Worm (Caenorhabditis elegans) whole organism, L4 larva: Measurements from ENCODE around the gene H03E18.1.
A peak's percentile ranks its signal among the peaks of the same experiment; 100 is the strongest.

Experiments
- ZK337.2 ChIP-seq: fragments of 200-800 bp; sonication (Bioruptor generic); IDR thresholded peaks from 2 replicates; pipeline ENCODE4 v1.3.6; 2022; ENCODE audit warnings: missing genetic modification reagents, missing genetic modification characterization, missing compliant biosample characterization
- ceh-20 ChIP-seq: fragments of 200-800 bp; sonication (Bioruptor generic); IDR thresholded peaks from 2 replicates; pipeline ENCODE4 v1.3.6; 2022; ENCODE audit warnings: missing genetic modification reagents, missing genetic modification characterization, missing compliant biosample characterization
- daf-16 ChIP-seq, 3 experiments: sonication (generic microtip); optimal IDR thresholded peaks; 2 replicates each; lab custom pipeline; 2016 to 2017; ENCODE audit warnings: missing genetic modification characterization in 3 of 3, missing genetic modification reagents in 3 of 3, mild to moderate bottlenecking in 2 of 3, missing compliant biosample characterization in 2 of 3, missing biosample characterization in 1 of 3, moderate library complexity in 1 of 3
- dpl-1 ChIP-seq: fragments of 150-350 bp; optimal IDR thresholded peaks from 2 replicates; lab custom pipeline; 2014; ENCODE audit warnings: missing biosample characterization, missing genetic modification reagents, missing genetic modification characterization
- egl-27 ChIP-seq: sonication (generic microtip); optimal IDR thresholded peaks from 3 replicates; lab custom pipeline; 2017; ENCODE audit warnings: missing biosample characterization, missing genetic modification reagents, missing genetic modification characterization
- fkh-10 ChIP-seq: fragments of 150-350 bp; optimal IDR thresholded peaks from 2 replicates; lab custom pipeline; 2014; ENCODE audit warnings: missing biosample characterization, missing genetic modification reagents, missing genetic modification characterization
- hlh-30 ChIP-seq: sonication (generic microtip); optimal IDR thresholded peaks from 2 replicates; lab custom pipeline; 2017; ENCODE audit warnings: antibody characterized with exemption, mild to moderate bottlenecking, missing genetic modification characterization, missing compliant biosample characterization; ENCODE audit not compliant: insufficient read depth
- jun-1 ChIP-seq: fragments of 150-350 bp; optimal IDR thresholded peaks from 2 replicates; lab custom pipeline; 2014; ENCODE audit warnings: missing biosample characterization, missing genetic modification reagents, missing genetic modification characterization
- lin-13 ChIP-seq: fragments of 150-350 bp; optimal IDR thresholded peaks from 2 replicates; lab custom pipeline; 2014; ENCODE audit warnings: missing biosample characterization, missing genetic modification reagents, missing genetic modification characterization
- madf-9 ChIP-seq: fragments of 200-800 bp; sonication (Bioruptor generic); conservative IDR thresholded peaks from 2 replicates; pipeline ENCODE4 v1.3.6; 2022; ENCODE audit warnings: missing genetic modification reagents, missing genetic modification characterization, missing compliant biosample characterization
- nhr-11 ChIP-seq: fragments of 150-350 bp; optimal IDR thresholded peaks from 2 replicates; lab custom pipeline; 2014; ENCODE audit warnings: missing biosample characterization, missing genetic modification characterization
- nhr-237 ChIP-seq: sonication (generic microtip); optimal IDR thresholded peaks from 2 replicates; lab custom pipeline; 2017; ENCODE audit warnings: missing biosample characterization, missing genetic modification characterization
- pha-4 ChIP-seq, 2 experiments: fragments of 150-350 bp in 1 of 2; fragments of 200-800 bp in 1 of 2; sonication (Bioruptor generic) in 1 of 2; IDR thresholded peaks in 1 of 2; optimal IDR thresholded peaks in 1 of 2; 2 replicates each; pipeline versions ENCODE4 v1.3.6 to Lab custom; 2014 to 2022; ENCODE audit warnings: missing genetic modification characterization in 2 of 2, missing genetic modification reagents in 2 of 2, missing biosample characterization in 1 of 2, missing compliant biosample characterization in 1 of 2
- skn-1 ChIP-seq: fragments of 150-350 bp; optimal IDR thresholded peaks from 2 replicates; lab custom pipeline; 2014; ENCODE audit warnings: missing biosample characterization, missing genetic modification characterization

DNA sequence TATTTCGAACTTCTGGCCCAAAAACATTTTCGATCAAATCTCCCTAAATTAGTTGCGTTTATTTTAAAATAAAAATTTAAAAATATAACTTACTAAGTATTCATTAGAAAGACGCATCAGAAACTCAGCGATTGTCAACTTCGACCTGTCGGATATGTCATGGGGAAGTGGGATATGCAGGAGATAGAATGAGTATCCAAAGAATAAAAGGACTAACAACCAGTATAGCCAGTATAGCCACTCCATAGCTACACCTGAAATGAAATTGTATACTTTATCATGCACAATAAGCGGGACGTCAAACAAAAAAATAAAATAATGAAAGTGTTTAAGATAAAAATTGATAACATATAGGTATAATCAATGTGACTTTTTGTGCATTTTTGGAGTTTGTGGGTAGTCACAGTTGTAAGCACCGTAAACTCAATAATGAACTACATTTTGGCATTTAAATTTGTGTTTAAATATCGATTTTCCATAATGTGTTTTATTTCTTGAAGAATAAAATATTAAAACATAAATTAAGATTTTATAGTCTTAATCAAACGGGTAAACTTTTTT lies 44.5 kb upstream of the H03E18.1 start, which contains the start of gene F16F9.4:
- no peak for TF ChIP-seq jun-1 (tag; lab: Kevin White, UChicago)
- no peak for TF ChIP-seq ceh-20 (GFP tag; lab: Robert Waterston, UW)
- no peak for TF ChIP-seq fkh-10 (GFP tag; lab: Kevin White, UChicago)
- TF ChIP-seq nhr-237: no peak
- TF ChIP-seq nhr-11 (tag; lab: Kevin White, UChicago): no peak
- TF ChIP-seq daf-16 (GFP tag; optimal IDR thresholded peaks at IDR 0.05; lab: Kevin White, UChicago): no peak
- peak; percentile 33 for TF ChIP-seq daf-16 (tag; optimal IDR thresholded peaks at IDR 0.05; lab: Kevin White, UChicago)
- no peak for TF ChIP-seq dpl-1 (GFP tag; lab: Kevin White, UChicago)
- TF ChIP-seq pha-4 (GFP tag; IDR thresholded peaks at IDR 0.05; lab: Robert Waterston, UW): no peak
- no peak for TF ChIP-seq pha-4 (tag; optimal IDR thresholded peaks at IDR 0.05; lab: Kevin White, UChicago)
- TF ChIP-seq hlh-30: no peak
- no peak for TF ChIP-seq egl-27 (tag; lab: Kevin White, UChicago)
- TF ChIP-seq skn-1 (tag; lab: Kevin White, UChicago): no peak
- TF ChIP-seq madf-9 (GFP tag; lab: Robert Waterston, UW): no peak
- TF ChIP-seq lin-13: no peak
- no peak for TF ChIP-seq ZK337.2 (GFP tag; lab: Robert Waterston, UW)
